Worm (Caenorhabditis elegans): Measurements from ENCODE around the gene T05C12.11.

T05C12.11 gene

ce11 chrII:8193126-8193525 lies 22.9 kb upstream of the T05C12.11 start, which contains the start of gene T05C12.9:
Gene T05C12.9, minus strand, starts transcription at chrII:8193226.
- no peak for TF ChIP-seq zfh-2 (GFP tag; conservative IDR thresholded peaks at IDR 0.05)
- no peak for TF ChIP-seq hmg-20 (GFP tag; IDR thresholded peaks at IDR 0.05)
- no peak for TF ChIP-seq dox-1 (GFP tag; IDR thresholded peaks at IDR 0.05)
- no peak for TF ChIP-seq mcd-1 (GFP tag; IDR thresholded peaks at IDR 0.05)
- no peak for TF ChIP-seq F33H1.4 (GFP tag; IDR thresholded peaks at IDR 0.05)
- no peak for TF ChIP-seq ceh-91 (GFP tag; IDR thresholded peaks at IDR 0.05)
- no peak for TF ChIP-seq C06A6.2 (GFP tag; conservative IDR thresholded peaks at IDR 0.05)
- no peak for TF ChIP-seq F37B4.10 (GFP tag; IDR thresholded peaks at IDR 0.05)
- TF ChIP-seq egl-44 (GFP tag; IDR thresholded peaks at IDR 0.05) = no peak
- no peak for TF ChIP-seq ztf-26 (tag; optimal IDR thresholded peaks at IDR 0.05)
- no peak for TF ChIP-seq Y53F4B.3 (GFP tag; IDR thresholded peaks at IDR 0.05)
- no peak for TF ChIP-seq aptf-3 (GFP tag; IDR thresholded peaks at IDR 0.05)
- TF ChIP-seq sdz-38 (tag; optimal IDR thresholded peaks at IDR 0.05) = no peak
- no peak for TF ChIP-seq D2030.7 (GFP tag; IDR thresholded peaks at IDR 0.05)
- TF ChIP-seq ztf-28 (GFP tag; IDR thresholded peaks at IDR 0.05) = no peak
- TF ChIP-seq ztf-25 (GFP tag; IDR thresholded peaks at IDR 0.05) = no peak
- no peak for TF ChIP-seq nfya-2 (GFP tag; IDR thresholded peaks at IDR 0.05)
- TF ChIP-seq akir-1 (GFP tag; optimal IDR thresholded peaks at IDR 0.05) = no peak

- TF ChIP-seq F57C9.4 (tag; optimal IDR thresholded peaks at IDR 0.05) (no peak), lin-35 (GFP tag; optimal IDR thresholded peaks at IDR 0.05) (no peak), ztf-22 (GFP tag; optimal IDR thresholded peaks at IDR 0.05) (no peak), lsl-1 (GFP tag; optimal IDR thresholded peaks at IDR 0.05) (no peak)
Measured at ce11 chrII:8190455-8190854, 20.2 kb upstream of the T05C12.11 start, which contains the start of gene T05C12.8. Gene T05C12.8, minus strand, starts transcription at chrII:8190555.

- peak; percentile 9 for TF ChIP-seq ZK185.1 (tag; optimal IDR thresholded peaks at IDR 0.05; ENCODE audit: poor library complexity, severe bottlenecking)
- TF ChIP-seq madf-6 (GFP tag; IDR thresholded peaks at IDR 0.05) = peak; percentile 60
- no peak for TF ChIP-seq hlh-12 (tag; optimal IDR thresholded peaks at IDR 0.05)
- TF ChIP-seq B0336.3 (GFP tag; IDR thresholded peaks at IDR 0.05) = no peak
- TF ChIP-seq lin-26 (GFP tag; IDR thresholded peaks at IDR 0.05) = 0 out of 2 replicates have a peak, but pooled peaks have one; percentile 29
- TF ChIP-seq ztf-28 (GFP tag; IDR thresholded peaks at IDR 0.05) = no peak
- TF ChIP-seq hsf-1 (GFP tag; IDR thresholded peaks at IDR 0.05) = no peak
- no peak for TF ChIP-seq ama-1 (optimal IDR thresholded peaks at IDR 0.05)
- TF ChIP-seq ama-1 (GFP tag; optimal IDR thresholded peaks at IDR 0.05) = peak in 1 of 2 experiments; percentile 33
- no peak for TF ChIP-seq pbrm-1 (GFP tag; IDR thresholded peaks at IDR 0.05)
- TF ChIP-seq F33H1.4 (GFP tag; IDR thresholded peaks at IDR 0.05) = no peak
- no peak for TF ChIP-seq lin-40 (tag; optimal IDR thresholded peaks at IDR 0.05)
- peak; percentile 78 for TF ChIP-seq Y53G8AR.9 (GFP tag; conservative IDR thresholded peaks at IDR 0.05)
- no peak for TF ChIP-seq nhr-27 (tag; optimal IDR thresholded peaks at IDR 0.05)
- no peak for TF ChIP-seq cebp-1 (GFP tag; IDR thresholded peaks at IDR 0.05)
- TF ChIP-seq cebp-1 (tag; optimal IDR thresholded peaks at IDR 0.05) = no peak
- TF ChIP-seq F23B12.7 (tag; optimal IDR thresholded peaks at IDR 0.05; ENCODE audit: insufficient read depth) = no peak
- no peak for TF ChIP-seq T26A5.8 (tag; optimal IDR thresholded peaks at IDR 0.05)
- TF ChIP-seq egl-44 (GFP tag; IDR thresholded peaks at IDR 0.05) = no peak
- no peak for TF ChIP-seq die-1 (tag; optimal IDR thresholded peaks at IDR 0.05)
- TF ChIP-seq ztf-6 (GFP tag; IDR thresholded peaks at IDR 0.05) = no peak
- TF ChIP-seq ceh-79 (tag; optimal IDR thresholded peaks at IDR 0.05) = no peak
- no peak for TF ChIP-seq mel-28 (tag; optimal IDR thresholded peaks at IDR 0.05; ENCODE audit: borderline replicate concordance)
- TF ChIP-seq lsy-27 (tag; optimal IDR thresholded peaks at IDR 0.05; ENCODE audit: borderline replicate concordance, insufficient read depth) = no peak
- TF ChIP-seq Y53F4B.3 (GFP tag; IDR thresholded peaks at IDR 0.05) = no peak
- peak; percentile 21 for TF ChIP-seq mes-4 (tag; optimal IDR thresholded peaks at IDR 0.05)
- TF ChIP-seq nhr-90 (tag; optimal IDR thresholded peaks at IDR 0.05) = no peak
- no peak for TF ChIP-seq gei-17 (GFP tag; optimal IDR thresholded peaks at IDR 0.05)
- no peak for TF ChIP-seq chd-7 (tag; optimal IDR thresholded peaks at IDR 0.05)
- no peak for TF ChIP-seq Y95B8A.8 (GFP tag; IDR thresholded peaks at IDR 0.05)
Measured at ce11 chrII:8187516-8187915, 17.2 kb upstream of the T05C12.11 start.
